Worm (Caenorhabditis elegans): Measurements from ENCODE around the gene srx-88.
A peak's percentile ranks its signal among the peaks of the same experiment; 100 is the strongest.

The srx-88 gene

ce11 chrV:11631128-11631527, 47.8 kb downstream of the srx-88 start:
- TF ChIP-seq nhr-76 (tag; optimal IDR thresholded peaks at IDR 0.05) (no peak), lin-14 (GFP tag; optimal IDR thresholded peaks at IDR 0.05) (peak; percentile 18), dsc-1 (tag; optimal IDR thresholded peaks at IDR 0.05) (peak; percentile 34)

All from whole organism, L1 larva.